Worm (Caenorhabditis elegans): ENCODE measurements around the gene C44B7.11.

Gene C44B7.11

DNA sequence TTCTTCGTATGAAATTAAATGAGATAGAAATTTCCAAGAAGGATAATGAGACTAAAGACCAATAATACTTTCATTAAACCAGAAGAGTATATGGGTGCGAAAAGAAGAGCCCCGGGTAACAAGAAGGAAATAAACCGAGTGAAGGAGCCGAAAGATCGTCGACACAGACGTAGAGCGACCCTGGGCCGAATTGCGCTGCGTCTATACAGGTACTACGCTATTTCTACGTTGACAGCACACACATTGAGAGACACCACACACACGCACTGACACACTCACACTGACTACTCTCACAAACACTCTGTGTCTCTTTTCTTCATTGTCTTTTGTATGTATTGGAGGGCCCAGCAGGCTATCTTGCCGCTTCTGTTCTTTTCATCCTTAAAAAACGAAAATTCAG is 38.5 kb downstream of the C44B7.11 start (continued):
- peak; percentile 35 to 63 for TF ChIP-seq efl-1 (optimal IDR thresholded peaks at IDR 0.05)
- no peak for TF ChIP-seq efl-1 (GFP tag; optimal IDR thresholded peaks at IDR 0.05 in 1 of 2)
- no peak for TF ChIP-seq aha-1 (tag; optimal IDR thresholded peaks at IDR 0.05)
- no peak for TF ChIP-seq hlh-4 (tag; optimal IDR thresholded peaks at IDR 0.05)
- TF ChIP-seq xbp-1 (tag; optimal IDR thresholded peaks at IDR 0.05): peak; percentile 5
- TF ChIP-seq lin-39 (tag; optimal IDR thresholded peaks at IDR 0.05): no peak
- no peak for TF ChIP-seq ama-1 (optimal IDR thresholded peaks at IDR 0.05)
- no peak for TF ChIP-seq mep-1 (tag; optimal IDR thresholded peaks at IDR 0.05)
- no peak for TF ChIP-seq aly-2 (tag; optimal IDR thresholded peaks at IDR 0.05)
- no peak for TF ChIP-seq alr-1 (tag; optimal IDR thresholded peaks at IDR 0.05; ENCODE audit: borderline replicate concordance)
- TF ChIP-seq isw-1 (GFP tag; IDR thresholded peaks at IDR 0.05): no peak
- TF ChIP-seq ztf-4 (tag; optimal IDR thresholded peaks at IDR 0.05): peak; percentile 13
- TF ChIP-seq mdl-1 (tag; optimal IDR thresholded peaks at IDR 0.05): peak in 1 of 2 experiments; percentile 73
- TF ChIP-seq nhr-237 (tag; optimal IDR thresholded peaks at IDR 0.05): no peak
- no peak for TF ChIP-seq jun-1 (tag; optimal IDR thresholded peaks at IDR 0.05)
- TF ChIP-seq unc-98 (GFP tag; IDR thresholded peaks at IDR 0.05): no peak
- no peak for TF ChIP-seq unc-130 (tag; optimal IDR thresholded peaks at IDR 0.05)
- no peak for TF ChIP-seq nhr-84 (tag; optimal IDR thresholded peaks at IDR 0.05)
- TF ChIP-seq nhr-11 (tag; optimal IDR thresholded peaks at IDR 0.05): no peak
- TF ChIP-seq fkh-8 (tag; optimal IDR thresholded peaks at IDR 0.05): peak; percentile 53
- TF ChIP-seq ets-5 (GFP tag; IDR thresholded peaks at IDR 0.05): no peak
- TF ChIP-seq nhr-20 (tag; optimal IDR thresholded peaks at IDR 0.05): peak; percentile 29
- peak; percentile 55 for TF ChIP-seq nhr-77 (tag; optimal IDR thresholded peaks at IDR 0.05)
- no peak for TF ChIP-seq unc-62 (GFP tag; optimal IDR thresholded peaks at IDR 0.05)
- no peak for TF ChIP-seq egl-13 (tag; optimal IDR thresholded peaks at IDR 0.05)
- peak in 2 of 3 experiments; percentile 26 to 69 for TF ChIP-seq ceh-82 (tag; optimal IDR thresholded peaks at IDR 0.05)
- no peak for TF ChIP-seq nhr-90 (tag; optimal IDR thresholded peaks at IDR 0.05; ENCODE audit: poor library complexity)
- TF ChIP-seq egl-27 (tag; optimal IDR thresholded peaks at IDR 0.05): no peak
- peak; percentile 22 for TF ChIP-seq C16A3.4 (tag; optimal IDR thresholded peaks at IDR 0.05)
- peak; percentile 26 for TF ChIP-seq tbx-2 (tag; optimal IDR thresholded peaks at IDR 0.05)
- TF ChIP-seq nhr-19 (GFP tag; conservative IDR thresholded peaks at IDR 0.05): peak; percentile 44
- TF ChIP-seq lin-14 (GFP tag; optimal IDR thresholded peaks at IDR 0.05): peak; percentile 87
- TF ChIP-seq lin-35 (GFP tag; optimal IDR thresholded peaks at IDR 0.05): peak; percentile 42 to 48
- TF ChIP-seq elt-2 (tag; optimal IDR thresholded peaks at IDR 0.05): no peak
- TF ChIP-seq ceh-88 (GFP tag; IDR thresholded peaks at IDR 0.05): no peak
- no peak for TF ChIP-seq fos-1 (tag; optimal IDR thresholded peaks at IDR 0.05)
- no peak for TF ChIP-seq hlh-17 (GFP tag; optimal IDR thresholded peaks at IDR 0.05; ENCODE audit: borderline replicate concordance)
- peak; percentile 20 for TF ChIP-seq snpc-4 (tag; optimal IDR thresholded peaks at IDR 0.05)
- peak; percentile 48 for TF ChIP-seq rnt-1 (tag; optimal IDR thresholded peaks at IDR 0.05)
- TF ChIP-seq ceh-63 (GFP tag; optimal IDR thresholded peaks at IDR 0.05): no peak
- TF ChIP-seq lsy-2 (tag; optimal IDR thresholded peaks at IDR 0.05): peak; percentile 12 to 61
- no peak for TF ChIP-seq hpl-2 (GFP tag; optimal IDR thresholded peaks at IDR 0.05)
- TF ChIP-seq nhr-85 (tag): no peak
- peak; percentile 58 for TF ChIP-seq nhr-71 (tag; optimal IDR thresholded peaks at IDR 0.05)
- TF ChIP-seq dsc-1 (tag; optimal IDR thresholded peaks at IDR 0.05): peak; percentile 39
- TF ChIP-seq lin-13 (GFP tag; optimal IDR thresholded peaks at IDR 0.05): no peak
- TF ChIP-seq nhr-47 (tag; optimal IDR thresholded peaks at IDR 0.05): peak; percentile 23
- no peak for TF ChIP-seq nhr-76 (tag; optimal IDR thresholded peaks at IDR 0.05)
- TF ChIP-seq vab-15 (tag; optimal IDR thresholded peaks at IDR 0.05): no peak
- no peak for TF ChIP-seq tlp-1 (tag; optimal IDR thresholded peaks at IDR 0.05)
- no peak for TF ChIP-seq irx-1 (tag; optimal IDR thresholded peaks at IDR 0.05)
- TF ChIP-seq sup-37 (GFP tag; optimal IDR thresholded peaks at IDR 0.05): no peak
- no peak for TF ChIP-seq ceh-8 (GFP tag; optimal IDR thresholded peaks at IDR 0.05)
- TF ChIP-seq dpl-1 (GFP tag; optimal IDR thresholded peaks at IDR 0.05): peak in 1 of 3 experiments; percentile 1
